Fruit fly (Drosophila melanogaster): Measurements from ENCODE around the gene Gr8a.
A peak's percentile ranks its signal among the peaks of the same experiment; 100 is the strongest.

The Gr8a gene

dm6 chrX:9250161-9250831, 23.4 kb downstream of the Gr8a start, which contains the start of gene CG17754 (continued):
- TF ChIP-seq CG6854 (GFP tag; optimal IDR thresholded peaks at IDR 0.05): peak; percentile 43
- TF ChIP-seq CG8119 (GFP tag; IDR thresholded peaks at IDR 0.05): no peak
- TF ChIP-seq salr (GFP tag; optimal IDR thresholded peaks at IDR 0.05): no peak
- TF ChIP-seq OdsH (GFP tag; optimal IDR thresholded peaks at IDR 0.05): no peak
- TF ChIP-seq CG1621 (tag; optimal IDR thresholded peaks at IDR 0.05): no peak
- peak; percentile 87 for TF ChIP-seq dsx (GFP tag; optimal IDR thresholded peaks at IDR 0.05; ENCODE audit: poor library complexity, severe bottlenecking)
- no peak for TF ChIP-seq CG8319 (GFP tag; optimal IDR thresholded peaks at IDR 0.05)
- TF ChIP-seq CG6276 (GFP tag; optimal IDR thresholded peaks at IDR 0.05): no peak
- no peak for TF ChIP-seq CG32006 (GFP tag; optimal IDR thresholded peaks at IDR 0.05)
- TF ChIP-seq dac (GFP tag; optimal IDR thresholded peaks at IDR 0.05): no peak
- no peak for TF ChIP-seq Hr4 (GFP tag; optimal IDR thresholded peaks at IDR 0.05)
- peak; percentile 31 to 62 for TF ChIP-seq ss (GFP tag; optimal IDR thresholded peaks at IDR 0.05)
- TF ChIP-seq Eip78C (GFP tag): no peak
- no peak for TF ChIP-seq fd85E (GFP tag; optimal IDR thresholded peaks at IDR 0.05)
- TF ChIP-seq eg (GFP tag; IDR thresholded peaks at IDR 0.05): peak; percentile 57; the same call in 2 of the 3 replicates
- no peak for TF ChIP-seq Hr39 (GFP tag; optimal IDR thresholded peaks at IDR 0.05)
- TF ChIP-seq pdm3 (GFP tag; optimal IDR thresholded peaks at IDR 0.05): no peak
- TF ChIP-seq CG10631 (GFP tag; optimal IDR thresholded peaks at IDR 0.05): no peak
- TF ChIP-seq Sox14 (GFP tag; optimal IDR thresholded peaks at IDR 0.05): peak; percentile 54
- no peak for TF ChIP-seq CG11762 (GFP tag; optimal IDR thresholded peaks at IDR 0.05; ENCODE audit: insufficient read depth)
- TF ChIP-seq CG8632 (GFP tag; optimal IDR thresholded peaks at IDR 0.05): no peak
- TF ChIP-seq Eip93F (GFP tag; optimal IDR thresholded peaks at IDR 0.05): no peak
- TF ChIP-seq CG6792 (GFP tag; optimal IDR thresholded peaks at IDR 0.05): no peak
- TF ChIP-seq CG4318 (GFP tag; optimal IDR thresholded peaks at IDR 0.05): no peak
- TF ChIP-seq fd59A (GFP tag; optimal IDR thresholded peaks at IDR 0.05): no peak
- peak; percentile 6 for TF ChIP-seq achi (GFP tag; optimal IDR thresholded peaks at IDR 0.05)
- TF ChIP-seq CG10669 (GFP tag; optimal IDR thresholded peaks at IDR 0.05): no peak

DNA sequence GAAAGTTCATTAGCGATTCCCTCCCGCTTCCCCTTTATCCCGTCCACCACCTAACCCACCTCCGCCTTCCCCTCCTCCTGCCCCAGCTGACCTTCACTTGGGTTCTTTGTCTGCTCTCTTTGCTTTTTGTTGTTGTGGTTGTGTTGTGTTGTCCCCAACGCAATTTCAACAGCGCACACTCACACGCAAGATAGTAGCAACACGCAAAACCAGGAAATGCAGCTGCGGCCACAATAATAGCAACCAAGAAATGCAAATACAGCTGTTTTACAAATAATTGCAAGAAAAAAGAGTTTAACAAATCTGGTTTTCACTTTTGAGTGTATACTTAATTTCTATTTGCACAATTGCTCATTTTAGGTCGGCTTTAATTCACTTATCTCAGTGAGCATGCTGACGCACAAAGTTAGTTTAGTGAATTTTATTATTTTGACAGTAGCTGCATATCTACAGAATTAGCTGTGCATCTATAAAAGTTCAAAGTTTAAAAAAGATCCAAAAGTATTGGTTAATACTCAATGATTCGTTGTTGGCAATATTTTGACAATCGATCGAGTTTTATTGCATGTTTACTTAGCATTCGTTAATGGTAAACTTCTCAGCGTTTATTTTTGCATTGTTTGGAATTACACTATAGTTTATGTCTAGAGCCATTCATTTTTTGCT, 24.4 kb downstream of the Gr8a start:
- TF ChIP-seq CG6276 (GFP tag; optimal IDR thresholded peaks at IDR 0.05) (peak; percentile 50), Eip93F (GFP tag; optimal IDR thresholded peaks at IDR 0.05) (no peak), CG8119 (GFP tag; IDR thresholded peaks at IDR 0.05) (peak; percentile 30; the same call in 2 of the 3 replicates), CG3919 (GFP tag; optimal IDR thresholded peaks at IDR 0.05) (peak; percentile 63), achi (GFP tag; optimal IDR thresholded peaks at IDR 0.05) (peak; percentile 51), Sox102F (GFP tag; optimal IDR thresholded peaks at IDR 0.05) (peak; percentile 72), Ets21C (GFP tag; optimal IDR thresholded peaks at IDR 0.05) (peak; percentile 39), fd85E (GFP tag; optimal IDR thresholded peaks at IDR 0.05) (peak; percentile 19), vri (GFP tag; optimal IDR thresholded peaks at IDR 0.05) (peak; percentile 57), ss (GFP tag; optimal IDR thresholded peaks at IDR 0.05) (peak in 1 of 2 experiments; percentile 29), CG6163 (GFP tag; IDR thresholded peaks at IDR 0.05) (peak; percentile 78), CG1621 (tag; optimal IDR thresholded peaks at IDR 0.05) (peak; percentile 56), spab (GFP tag; optimal IDR thresholded peaks at IDR 0.05) (peak; percentile 31), CG6808 (GFP tag; optimal IDR thresholded peaks at IDR 0.05) (peak; percentile 54), CG31627 (GFP tag; optimal IDR thresholded peaks at IDR 0.05) (peak; percentile 67), Hr4 (GFP tag; optimal IDR thresholded peaks at IDR 0.05) (peak; percentile 54), Blimp-1 (GFP tag; optimal IDR thresholded peaks at IDR 0.05) (peak; percentile 10), CG3032 (tag; optimal IDR thresholded peaks at IDR 0.05) (peak; percentile 60), net (GFP tag; optimal IDR thresholded peaks at IDR 0.05) (peak; percentile 53), Smox (GFP tag; optimal IDR thresholded peaks at IDR 0.05) (peak; percentile 64), CG32006 (GFP tag; optimal IDR thresholded peaks at IDR 0.05) (peak; percentile 74), Met (GFP tag; optimal IDR thresholded peaks at IDR 0.05) (peak; percentile 78), Sox15 (GFP tag; optimal IDR thresholded peaks at IDR 0.05) (peak; percentile 52), esn (GFP tag; optimal IDR thresholded peaks at IDR 0.05) (peak; percentile 78), dsx (GFP tag; optimal IDR thresholded peaks at IDR 0.05; ENCODE audit: poor library complexity, severe bottlenecking) (peak; percentile 51), dac (GFP tag; optimal IDR thresholded peaks at IDR 0.05) (peak; percentile 17), Eip75B (GFP tag; optimal IDR thresholded peaks at IDR 0.05) (peak; percentile 45), Hr39 (GFP tag; optimal IDR thresholded peaks at IDR 0.05) (peak; percentile 74), CG16779 (tag; optimal IDR thresholded peaks at IDR 0.05) (peak; percentile 22), Ets96B (tag; optimal IDR thresholded peaks at IDR 0.05) (peak; percentile 51), Hr38 (GFP tag; optimal IDR thresholded peaks at IDR 0.05) (no peak), CG10669 (GFP tag; optimal IDR thresholded peaks at IDR 0.05) (peak; percentile 68)
